Worm (Caenorhabditis elegans): ENCODE measurements around the gene tomm-7.

ce11 chrIII:7843536-7843935 is 15.9 kb upstream of the tomm-7 start, which contains the start of gene ZK652.8:
- TF ChIP-seq nhr-76 (tag; optimal IDR thresholded peaks at IDR 0.05) = no peak
- TF ChIP-seq unc-130 (GFP tag; optimal IDR thresholded peaks at IDR 0.05) = no peak
- TF ChIP-seq attf-4 (tag; optimal IDR thresholded peaks at IDR 0.05) = no peak
- TF ChIP-seq skn-1 (tag; optimal IDR thresholded peaks at IDR 0.05) = no peak
- no peak for TF ChIP-seq lir-3 (tag; optimal IDR thresholded peaks at IDR 0.05)
- TF ChIP-seq lin-15B (tag; optimal IDR thresholded peaks at IDR 0.05) = no peak
- TF ChIP-seq ama-1 (optimal IDR thresholded peaks at IDR 0.05) = no peak

Measured in whole organism, L4 larva.